Worm (Caenorhabditis elegans) whole organism, midembryonic: ENCODE measurements around the gene ZC404.15.

Source experiments
- T22C8.4 ChIP-seq: fragments of 200-800 bp; sonication (Bioruptor generic); IDR thresholded peaks from 2 replicates; pipeline ENCODE4 v1.3.6; 2022; ENCODE audit warnings: missing genetic modification characterization, missing compliant biosample characterization
- cog-1 ChIP-seq: sonication (generic microtip); optimal IDR thresholded peaks from 2 replicates; lab custom pipeline; 2016; ENCODE audit warnings: missing genetic modification characterization, missing compliant biosample characterization
- flt-1 ChIP-seq: fragments of 200-800 bp; sonication (Bioruptor generic); IDR thresholded peaks from 2 replicates; pipeline ENCODE4 v1.3.6; 2022; ENCODE audit warnings: missing genetic modification characterization, missing compliant biosample characterization
- klf-2 ChIP-seq: fragments of 200-800 bp; sonication (Bioruptor generic); conservative IDR thresholded peaks from 2 replicates; pipeline ENCODE4 v1.3.6; 2022; ENCODE audit warnings: missing genetic modification reagents, missing genetic modification characterization, missing compliant biosample characterization
- med-1 ChIP-seq: sonication (generic microtip); optimal IDR thresholded peaks from 2 replicates; lab custom pipeline; 2017; ENCODE audit warnings: missing genetic modification characterization, mild to moderate bottlenecking, missing compliant biosample characterization, antibody characterized with exemption, missing genetic modification reagents; ENCODE audit not compliant: insufficient read depth
- ref-1 ChIP-seq: fragments of 200-800 bp; sonication (Bioruptor generic); conservative IDR thresholded peaks from 2 replicates; pipeline ENCODE4 v1.3.6; 2022; ENCODE audit warnings: missing genetic modification reagents, missing genetic modification characterization, missing compliant biosample characterization
- tab-1 ChIP-seq: fragments of 200-800 bp; sonication (Bioruptor generic); IDR thresholded peaks from 2 replicates; pipeline ENCODE4 v1.3.6; 2022; ENCODE audit warnings: missing genetic modification characterization, missing compliant biosample characterization
- ztf-23 ChIP-seq: fragments of 200-800 bp; sonication (Bioruptor generic); IDR thresholded peaks from 2 replicates; pipeline ENCODE4 v1.3.6; 2022; ENCODE audit warnings: missing genetic modification reagents, missing genetic modification characterization, missing compliant biosample characterization
- ztf-29 ChIP-seq: fragments of 200-800 bp; sonication (Bioruptor generic); IDR thresholded peaks from 2 replicates; pipeline ENCODE4 v1.3.6; 2022; ENCODE audit warnings: missing genetic modification reagents, missing genetic modification characterization, missing compliant biosample characterization

The ZC404.15 gene

ce11 chrV:6796894-6797293 lies 16.6 kb downstream of the ZC404.15 start:
- TF ChIP-seq flt-1 (GFP tag; lab: Robert Waterston, UW): no peak
- TF ChIP-seq cog-1 (tag; lab: Kevin White, UChicago): peak; percentile 65

ce11 chrV:6799564-6799963 lies 19.3 kb downstream of the ZC404.15 start, which contains the start of gene dmsr-9:
dmsr-9 (minus strand) TSS chrV:6799664.
- TF ChIP-seq klf-2 (no peak), cog-1 (tag; lab: Kevin White, UChicago) (no peak), ztf-23 (GFP tag; lab: Robert Waterston, UW) (no peak), flt-1 (GFP tag; lab: Robert Waterston, UW) (no peak), med-1 (no peak), tab-1 (GFP tag; lab: Robert Waterston, UW) (no peak)

- TF ChIP-seq ref-1 (GFP tag; lab: Robert Waterston, UW): no peak
- no peak for TF ChIP-seq T22C8.4
- no peak for TF ChIP-seq med-1
- no peak for TF ChIP-seq flt-1 (GFP tag; lab: Robert Waterston, UW)
- no peak for TF ChIP-seq tab-1 (GFP tag; lab: Robert Waterston, UW)
- no peak for TF ChIP-seq cog-1 (tag; lab: Kevin White, UChicago)
- no peak for TF ChIP-seq ztf-29 (GFP tag; lab: Robert Waterston, UW)
- no peak for TF ChIP-seq klf-2
- no peak for TF ChIP-seq ztf-23 (GFP tag; lab: Robert Waterston, UW)
Measured at ce11 chrV:6801850-6802249, 21.6 kb downstream of the ZC404.15 start, which contains the start of gene dmsr-10. dmsr-10 (minus strand) TSS chrV:6801950.

- TF ChIP-seq klf-2: no peak
- no peak for TF ChIP-seq ztf-23 (GFP tag; lab: Robert Waterston, UW)
- TF ChIP-seq tab-1 (GFP tag; lab: Robert Waterston, UW): no peak
- TF ChIP-seq flt-1 (GFP tag; lab: Robert Waterston, UW): no peak
- no peak for TF ChIP-seq med-1
- TF ChIP-seq cog-1 (tag; lab: Kevin White, UChicago): no peak
- no peak for TF ChIP-seq ref-1 (GFP tag; lab: Robert Waterston, UW)
- no peak for TF ChIP-seq ztf-29 (GFP tag; lab: Robert Waterston, UW)
- TF ChIP-seq T22C8.4: no peak
Measured at ce11 chrV:6803992-6804391, 23.7 kb downstream of the ZC404.15 start, which contains the start of gene dmsr-11. dmsr-11 (minus strand) TSS chrV:6804092.

- TF ChIP-seq ztf-29 (GFP tag; lab: Robert Waterston, UW): no peak
- TF ChIP-seq T22C8.4: no peak
- TF ChIP-seq ref-1 (GFP tag; lab: Robert Waterston, UW): no peak
- TF ChIP-seq flt-1 (GFP tag; lab: Robert Waterston, UW): no peak
- TF ChIP-seq tab-1 (GFP tag; lab: Robert Waterston, UW): no peak
- TF ChIP-seq med-1: no peak
- TF ChIP-seq cog-1 (tag; lab: Kevin White, UChicago): no peak
- TF ChIP-seq klf-2: no peak
- TF ChIP-seq ztf-23 (GFP tag; lab: Robert Waterston, UW): no peak
Measured at ce11 chrV:6806340-6806739, 26.1 kb downstream of the ZC404.15 start, which contains the start of gene dmsr-12. dmsr-12 (minus strand) TSS chrV:6806440.

- no peak for TF ChIP-seq ztf-23 (GFP tag; lab: Robert Waterston, UW)
Measured at ce11 chrV:6808962-6809361, 28.7 kb downstream of the ZC404.15 start, which contains the start of gene dmsr-16. dmsr-16 (minus strand) TSS chrV:6809062.

- TF ChIP-seq tab-1 (GFP tag; lab: Robert Waterston, UW): no peak
- TF ChIP-seq flt-1 (GFP tag; lab: Robert Waterston, UW): no peak
- no peak for TF ChIP-seq med-1
- no peak for TF ChIP-seq ztf-23 (GFP tag; lab: Robert Waterston, UW)
- no peak for TF ChIP-seq ref-1 (GFP tag; lab: Robert Waterston, UW)
- no peak for TF ChIP-seq klf-2
- no peak for TF ChIP-seq T22C8.4
- no peak for TF ChIP-seq ztf-29 (GFP tag; lab: Robert Waterston, UW)
- no peak for TF ChIP-seq cog-1 (tag; lab: Kevin White, UChicago)
Measured at ce11 chrV:6810091-6810490, 29.8 kb downstream of the ZC404.15 start.

- no peak for TF ChIP-seq T22C8.4
- no peak for TF ChIP-seq klf-2
- TF ChIP-seq cog-1 (tag; lab: Kevin White, UChicago): no peak
- no peak for TF ChIP-seq ztf-23 (GFP tag; lab: Robert Waterston, UW)
- no peak for TF ChIP-seq tab-1 (GFP tag; lab: Robert Waterston, UW)
- TF ChIP-seq flt-1 (GFP tag; lab: Robert Waterston, UW): no peak
- no peak for TF ChIP-seq ztf-29 (GFP tag; lab: Robert Waterston, UW)
- TF ChIP-seq ref-1 (GFP tag; lab: Robert Waterston, UW): no peak
- TF ChIP-seq med-1: no peak
Measured at ce11 chrV:6811863-6812262, 31.6 kb downstream of the ZC404.15 start.

- no peak for TF ChIP-seq klf-2
Measured at ce11 chrV:6813862-6814261, 33.6 kb downstream of the ZC404.15 start.

ce11 chrV:6817184-6817583 lies 36.9 kb downstream of the ZC404.15 start, which contains the start of gene dmsr-14:
dmsr-14 (minus strand) TSS chrV:6817284.
- TF ChIP-seq med-1 (no peak), flt-1 (GFP tag; lab: Robert Waterston, UW) (no peak), T22C8.4 (no peak), ztf-23 (GFP tag; lab: Robert Waterston, UW) (no peak), klf-2 (no peak), tab-1 (GFP tag; lab: Robert Waterston, UW) (no peak), ref-1 (GFP tag; lab: Robert Waterston, UW) (no peak), cog-1 (tag; lab: Kevin White, UChicago) (no peak)

ce11 chrV:6819812-6820211 lies 39.5 kb downstream of the ZC404.15 start, which contains the start of gene dmsr-13:
dmsr-13 (minus strand) TSS chrV:6819912.
- TF ChIP-seq flt-1 (GFP tag; lab: Robert Waterston, UW) (no peak), ref-1 (GFP tag; lab: Robert Waterston, UW) (no peak), med-1 (no peak), klf-2 (no peak), T22C8.4 (no peak), tab-1 (GFP tag; lab: Robert Waterston, UW) (no peak), ztf-29 (GFP tag; lab: Robert Waterston, UW) (no peak)
